Fruit fly (Drosophila melanogaster): Measurements from ENCODE around the gene CG32318.
A peak's percentile ranks its signal among the peaks of the same experiment; 100 is the strongest.

The CG32318 gene

dm6 chr3L:1202588-1203195, 44.0 kb downstream of the CG32318 start, which contains the start of gene meep:
TSS of gene meep (minus strand) at chr3L:1203036.
- TF ChIP-seq CG1620 (GFP tag; optimal IDR thresholded peaks at IDR 0.05), result no peak
- TF ChIP-seq CG5204 (GFP tag; optimal IDR thresholded peaks at IDR 0.05), result no peak
- TF ChIP-seq cic (GFP tag; optimal IDR thresholded peaks at IDR 0.05), result peak; percentile 51

- TF ChIP-seq Hr96 (GFP tag; optimal IDR thresholded peaks at IDR 0.05) (no peak), cnc (optimal IDR thresholded peaks at IDR 0.05) (no peak), kay (GFP tag; ENCODE audit: borderline replicate concordance) (no peak), bab1 (GFP tag; optimal IDR thresholded peaks at IDR 0.05) (no peak), Clk (GFP tag; optimal IDR thresholded peaks at IDR 0.05) (no peak), CG7101 (tag; optimal IDR thresholded peaks at IDR 0.05) (no peak), CG1620 (GFP tag; optimal IDR thresholded peaks at IDR 0.05) (no peak), CG11617 (GFP tag; optimal IDR thresholded peaks at IDR 0.05) (no peak), ovo (GFP tag; optimal IDR thresholded peaks at IDR 0.05) (no peak), Crg-1 (GFP tag; optimal IDR thresholded peaks at IDR 0.05) (no peak)
Measured at dm6 chr3L:1200357-1201051, 46.2 kb downstream of the CG32318 start, which contains the start of gene mwh. TSS of gene mwh (plus strand) at chr3L:1200786.

All from whole organism, adult.